Worm (Caenorhabditis elegans) whole organism, early embryonic: ENCODE data around the gene apb-1.
A peak's percentile ranks its signal among the peaks of the same experiment; 100 is the strongest.

ENCODE experiments used
- B0310.2 ChIP-seq: sonication (generic microtip); optimal IDR thresholded peaks from 2 replicates; lab custom pipeline; 2016; ENCODE audit warnings: mild to moderate bottlenecking, missing genetic modification characterization, missing compliant biosample characterization
- F13C5.2 ChIP-seq: sonication (generic microtip); optimal IDR thresholded peaks from 2 replicates; lab custom pipeline; 2017; ENCODE audit warnings: mild to moderate bottlenecking, missing genetic modification characterization, inconsistent platforms, missing compliant biosample characterization
- aly-1 ChIP-seq: sonication (generic microtip); optimal IDR thresholded peaks from 2 replicates; lab custom pipeline; 2016; ENCODE audit warnings: missing genetic modification characterization, missing compliant biosample characterization
- ama-1 ChIP-seq: fragments of 150-350 bp; optimal IDR thresholded peaks from 2 replicates; lab custom pipeline; 2014
- ceh-13 ChIP-seq: fragments of 200-800 bp; sonication (Bioruptor generic); optimal IDR thresholded peaks from 2 replicates; lab custom pipeline; 2018; ENCODE audit warnings: mild to moderate bottlenecking, missing genetic modification characterization, missing compliant biosample characterization
- ceh-36 ChIP-seq: sonication (generic microtip); optimal IDR thresholded peaks from 2 replicates; lab custom pipeline; 2016; ENCODE audit warnings: missing genetic modification characterization, inconsistent platforms, missing compliant biosample characterization
- ets-7 ChIP-seq: sonication (generic microtip); optimal IDR thresholded peaks from 2 replicates; lab custom pipeline; 2016; ENCODE audit warnings: missing genotype, missing genetic modification characterization, missing compliant biosample characterization
- flt-1 ChIP-seq: fragments of 200-800 bp; sonication (Bioruptor generic); IDR thresholded peaks from 2 replicates; pipeline ENCODE4 v1.3.6; 2022; ENCODE audit warnings: missing genetic modification characterization, missing compliant biosample characterization
- hmbx-1 ChIP-seq: sonication (generic microtip); optimal IDR thresholded peaks from 2 replicates; lab custom pipeline; 2016; ENCODE audit warnings: mild to moderate bottlenecking, missing genetic modification characterization, missing compliant biosample characterization
- hmg-4 ChIP-seq: fragments of 200-800 bp; sonication (Bioruptor generic); optimal IDR thresholded peaks from 2 replicates; lab custom pipeline; 2018; ENCODE audit warnings: mild to moderate bottlenecking, missing genetic modification characterization, missing compliant biosample characterization
- hnd-1 ChIP-seq: sonication (generic microtip); optimal IDR thresholded peaks from 2 replicates; lab custom pipeline; 2016; ENCODE audit warnings: missing genetic modification characterization, missing compliant biosample characterization
- pes-1 ChIP-seq: fragments of 200-800 bp; sonication (Bioruptor generic); IDR thresholded peaks from 2 replicates; pipeline ENCODE4 v1.3.6; 2022; ENCODE audit warnings: missing genetic modification reagents, missing genetic modification characterization, missing compliant biosample characterization
- scrt-1 ChIP-seq: fragments of 200-800 bp; sonication (Bioruptor generic); IDR thresholded peaks from 2 replicates; pipeline ENCODE4 v1.3.6; 2022; ENCODE audit warnings: missing genetic modification characterization, missing compliant biosample characterization
- sea-1 ChIP-seq: fragments of 200-800 bp; sonication (Bioruptor generic); conservative IDR thresholded peaks from 2 replicates; pipeline ENCODE4 v1.3.6; 2022; ENCODE audit warnings: missing genetic modification characterization, missing compliant biosample characterization
- tbx-11 ChIP-seq: fragments of 200-800 bp; sonication (Bioruptor generic); IDR thresholded peaks from 2 replicates; pipeline ENCODE4 v1.3.6; 2022; ENCODE audit warnings: missing genetic modification characterization, missing compliant biosample characterization
- tbx-37 ChIP-seq: fragments of 200-800 bp; sonication (Bioruptor generic); conservative IDR thresholded peaks from 2 replicates; pipeline ENCODE4 v1.3.6; 2022; ENCODE audit warnings: missing genetic modification reagents, missing genetic modification characterization, missing compliant biosample characterization
- tra-4 ChIP-seq: sonication (generic microtip); optimal IDR thresholded peaks from 2 replicates; lab custom pipeline; 2017; ENCODE audit warnings: missing genetic modification characterization, missing compliant biosample characterization

The apb-1 gene

ce11 chrIII:2596984-2597454, at the start of gene apb-1:
Gene apb-1 (minus strand): TSS chrIII:2597034.
- TF ChIP-seq F13C5.2 (tag; lab: Kevin White, UChicago): peak; percentile 88
- peak; percentile 74 for TF ChIP-seq pes-1 (GFP tag; lab: Robert Waterston, UW)
- TF ChIP-seq tbx-37 (GFP tag; lab: Robert Waterston, UW): 0 out of 2 replicates have a peak, but pooled peaks have one; percentile 38
- TF ChIP-seq ceh-13 (GFP tag; lab: Kevin White, UChicago): no peak
- peak; percentile 42 for TF ChIP-seq ceh-36
- no peak for TF ChIP-seq B0310.2 (tag; lab: Kevin White, UChicago)
- 0 out of 2 replicates have a peak, but pooled peaks have one; percentile 11 for TF ChIP-seq sea-1
- no peak for TF ChIP-seq ama-1 (lab: Kevin White, UChicago)
- 0 out of 2 replicates have a peak, but pooled peaks have one; percentile 50 for TF ChIP-seq scrt-1 (GFP tag; lab: Robert Waterston, UW)
- TF ChIP-seq ets-7: no peak
- TF ChIP-seq hnd-1: no peak
- no peak for TF ChIP-seq hmbx-1
- peak; percentile 65; the same call in 1 of the 2 replicates for TF ChIP-seq tbx-11 (GFP tag; lab: Robert Waterston, UW)
- peak; percentile 68 for TF ChIP-seq flt-1 (GFP tag; lab: Robert Waterston, UW)
- no peak for TF ChIP-seq aly-1 (tag; lab: Kevin White, UChicago)
- TF ChIP-seq tra-4 (tag; lab: Kevin White, UChicago): no peak
- peak; percentile 75 for TF ChIP-seq hmg-4 (GFP tag; lab: Kevin White, UChicago)

ce11 chrIII:2641659-2642058, 44.8 kb upstream of the apb-1 start:
- TF ChIP-seq ceh-13 (GFP tag; lab: Kevin White, UChicago) (no peak), aly-1 (tag; lab: Kevin White, UChicago) (no peak), pes-1 (GFP tag; lab: Robert Waterston, UW) (no peak), ceh-36 (peak; percentile 52)

ce11 chrIII:2636137-2636536, 39.3 kb upstream of the apb-1 start, which contains the start of gene zmp-2:
Gene zmp-2 (plus strand): TSS chrIII:2636383.
- TF ChIP-seq hmbx-1 (no peak), ceh-36 (no peak), sea-1 (no peak), flt-1 (GFP tag; lab: Robert Waterston, UW) (no peak), hmg-4 (GFP tag; lab: Kevin White, UChicago) (no peak), aly-1 (tag; lab: Kevin White, UChicago) (no peak), tra-4 (tag; lab: Kevin White, UChicago) (no peak)

- TF ChIP-seq tbx-37 (GFP tag; lab: Robert Waterston, UW) (no peak), ets-7 (no peak), F13C5.2 (tag; lab: Kevin White, UChicago) (no peak), tra-4 (tag; lab: Kevin White, UChicago) (no peak), scrt-1 (GFP tag; lab: Robert Waterston, UW) (no peak)
These were observed 37.7 kb upstream of the apb-1 start for ce11 chrIII:2634577-2634976.

ce11 chrIII:2632819-2633398, 36.1 kb upstream of the apb-1 start:
- TF ChIP-seq ceh-36 (no peak), F13C5.2 (tag; lab: Kevin White, UChicago) (no peak), hmg-4 (GFP tag; lab: Kevin White, UChicago) (no peak), hmbx-1 (no peak), tbx-37 (GFP tag; lab: Robert Waterston, UW) (no peak), sea-1 (no peak), tra-4 (tag; lab: Kevin White, UChicago) (no peak), scrt-1 (GFP tag; lab: Robert Waterston, UW) (no peak), hnd-1 (no peak), tbx-11 (GFP tag; lab: Robert Waterston, UW) (no peak), pes-1 (GFP tag; lab: Robert Waterston, UW) (no peak), aly-1 (tag; lab: Kevin White, UChicago) (no peak), flt-1 (GFP tag; lab: Robert Waterston, UW) (no peak), ets-7 (no peak)

ce11 chrIII:2628690-2629089, 31.9 kb upstream of the apb-1 start, which contains the start of gene acbp-8:
Gene acbp-8 (plus strand): TSS chrIII:2629013.
- TF ChIP-seq aly-1 (tag; lab: Kevin White, UChicago): no peak
- no peak for TF ChIP-seq hmbx-1
- TF ChIP-seq ceh-13 (GFP tag; lab: Kevin White, UChicago): no peak
- TF ChIP-seq hnd-1: no peak
- no peak for TF ChIP-seq ama-1 (lab: Kevin White, UChicago)
- no peak for TF ChIP-seq hmg-4 (GFP tag; lab: Kevin White, UChicago)
- TF ChIP-seq B0310.2 (tag; lab: Kevin White, UChicago): no peak
- TF ChIP-seq tra-4 (tag; lab: Kevin White, UChicago): no peak
- no peak for TF ChIP-seq tbx-11 (GFP tag; lab: Robert Waterston, UW)
- TF ChIP-seq sea-1: no peak
- no peak for TF ChIP-seq tbx-37 (GFP tag; lab: Robert Waterston, UW)
- TF ChIP-seq ceh-36: no peak
- TF ChIP-seq flt-1 (GFP tag; lab: Robert Waterston, UW): no peak
- no peak for TF ChIP-seq scrt-1 (GFP tag; lab: Robert Waterston, UW)
- TF ChIP-seq pes-1 (GFP tag; lab: Robert Waterston, UW): no peak
- TF ChIP-seq ets-7: no peak
- TF ChIP-seq F13C5.2 (tag; lab: Kevin White, UChicago): no peak

- TF ChIP-seq flt-1 (GFP tag; lab: Robert Waterston, UW) (no peak), pes-1 (GFP tag; lab: Robert Waterston, UW) (no peak), B0310.2 (tag; lab: Kevin White, UChicago) (no peak)
These were observed 26.0 kb upstream of the apb-1 start, which contains the start of gene Y71H2B.2 for ce11 chrIII:2622870-2623269. Gene Y71H2B.2 (plus strand): TSS chrIII:2623170.
